Fruit fly (Drosophila melanogaster) whole organism, embryonic: ENCODE data around the gene Cypl.
A peak's percentile ranks its signal among the peaks of the same experiment; 100 is the strongest.

Experiments
- C15 ChIP-seq: fragments of 200-800 bp; sonication (Bioruptor generic); IDR thresholded peaks from 3 replicates; pipeline ENCODE4 v1.3.6; 2022; ENCODE audit warnings: missing biosample characterization, missing genetic modification characterization
- CG10366 ChIP-seq: fragments of 200-800 bp; sonication (Bioruptor generic); IDR thresholded peaks from 2 replicates; pipeline ENCODE4 v1.3.6; 2022; ENCODE audit warnings: missing biosample characterization, missing genetic modification characterization
- CG10462 ChIP-seq: fragments of 200-800 bp; sonication (Bioruptor generic); optimal IDR thresholded peaks from 2 replicates; lab custom pipeline; 2016; ENCODE audit warnings: missing biosample characterization, missing genetic modification characterization
- CG10979 ChIP-seq: fragments of 200-800 bp; sonication (Bioruptor generic); optimal IDR thresholded peaks from 2 replicates; lab custom pipeline; 2018; ENCODE audit warnings: missing biosample characterization, mild to moderate bottlenecking, missing genetic modification characterization, moderate library complexity
- CG11696 ChIP-seq: fragments of 200-800 bp; sonication (Bioruptor generic); IDR thresholded peaks from 2 replicates; pipeline ENCODE4 v1.3.6; 2022; ENCODE audit warnings: missing biosample characterization, missing genetic modification characterization
- CG12236 ChIP-seq: fragments of 200-800 bp; sonication (Bioruptor generic); optimal IDR thresholded peaks from 2 replicates; lab custom pipeline; 2016; ENCODE audit warnings: missing biosample characterization, missing genetic modification characterization
- CG13775 ChIP-seq: fragments of 200-800 bp; sonication (Bioruptor generic); optimal IDR thresholded peaks from 3 replicates; lab custom pipeline; 2017; ENCODE audit warnings: missing biosample characterization, mild to moderate bottlenecking, missing genetic modification characterization
- CG14014 ChIP-seq: fragments of 200-800 bp; sonication (Bioruptor generic); IDR thresholded peaks from 2 replicates; pipeline ENCODE4 v1.3.6; 2022; ENCODE audit warnings: missing biosample characterization, missing genetic modification characterization
- CG15696 ChIP-seq: fragments of 200-800 bp; sonication (Bioruptor generic); optimal IDR thresholded peaks from 2 replicates; lab custom pipeline; 2019; ENCODE audit warnings: missing biosample characterization, mild to moderate bottlenecking, missing genetic modification characterization, moderate library complexity
- CG1647 ChIP-seq: fragments of 200-800 bp; sonication (Bioruptor generic); optimal IDR thresholded peaks from 3 replicates; lab custom pipeline; 2016; ENCODE audit warnings: missing biosample characterization, missing genetic modification characterization
- CG17385 ChIP-seq: fragments of 200-800 bp; sonication (Bioruptor generic); optimal IDR thresholded peaks from 3 replicates; lab custom pipeline; 2018; ENCODE audit warnings: missing biosample characterization, mild to moderate bottlenecking, missing genetic modification characterization
- CG17912 ChIP-seq: fragments of 200-800 bp; sonication (Bioruptor generic); optimal IDR thresholded peaks from 2 replicates; lab custom pipeline; 2018; ENCODE audit warnings: missing biosample characterization, mild to moderate bottlenecking, missing genetic modification characterization
- CG2202 ChIP-seq: fragments of 200-800 bp; sonication (Bioruptor generic); optimal IDR thresholded peaks from 2 replicates; lab custom pipeline; 2018; ENCODE audit warnings: missing biosample characterization, mild to moderate bottlenecking, missing genetic modification characterization
- CG2678 ChIP-seq: fragments of 200-800 bp; sonication (Bioruptor generic); optimal IDR thresholded peaks from 3 replicates; lab custom pipeline; 2019; ENCODE audit warnings: missing biosample characterization, mild to moderate bottlenecking, missing genetic modification characterization, moderate library complexity
- CG2875 ChIP-seq: fragments of 200-800 bp; sonication (Bioruptor generic); optimal IDR thresholded peaks from 2 replicates; lab custom pipeline; 2017; ENCODE audit warnings: missing biosample characterization, mild to moderate bottlenecking, missing genetic modification characterization, missing genetic modification reagents
- CG30403 ChIP-seq: fragments of 200-800 bp; sonication (Bioruptor generic); optimal IDR thresholded peaks from 3 replicates; lab custom pipeline; 2016; ENCODE audit warnings: missing biosample characterization, missing genetic modification characterization
- CG31365 ChIP-seq: fragments of 200-800 bp; sonication (Bioruptor generic); optimal IDR thresholded peaks from 2 replicates; lab custom pipeline; 2018; ENCODE audit warnings: missing biosample characterization, mild to moderate bottlenecking, missing genetic modification characterization
- CG6654 ChIP-seq: fragments of 200-800 bp; sonication (Bioruptor generic); optimal IDR thresholded peaks from 2 replicates; lab custom pipeline; 2017; ENCODE audit warnings: missing biosample characterization, mild to moderate bottlenecking, missing genetic modification characterization
- CG8290 ChIP-seq, 3 experiments: fragments of 200-800 bp; sonication (Bioruptor generic); optimal IDR thresholded peaks; 2 replicates each; lab custom pipeline; 2016 to 2019; ENCODE audit warnings: missing biosample characterization in 3 of 3, missing genetic modification characterization in 3 of 3, mild to moderate bottlenecking in 2 of 3, moderate library complexity in 1 of 3
- CG9797 ChIP-seq: fragments of 200-800 bp; sonication (Bioruptor generic); optimal IDR thresholded peaks from 3 replicates; lab custom pipeline; 2018; ENCODE audit warnings: missing biosample characterization, mild to moderate bottlenecking, missing genetic modification characterization
- D19A ChIP-seq: fragments of 200-800 bp; optimal IDR thresholded peaks from 3 replicates; lab custom pipeline; 2019; ENCODE audit warnings: missing biosample characterization, mild to moderate bottlenecking, missing genetic modification characterization, moderate library complexity
- Ets65A ChIP-seq: fragments of 200-800 bp; sonication (Bioruptor generic); peaks from one replicate; lab custom pipeline; 2016; ENCODE audit warnings: missing biosample characterization, missing genetic modification characterization
- Lim3 ChIP-seq: fragments of 200-800 bp; sonication (Bioruptor generic); IDR thresholded peaks from 2 replicates; pipeline ENCODE4 v1.3.6; 2022; ENCODE audit warnings: missing biosample characterization, missing genetic modification characterization
- Poxn ChIP-seq: fragments of 200-800 bp; sonication (Bioruptor generic); IDR thresholded peaks from 2 replicates; pipeline ENCODE4 v1.3.6; 2022; ENCODE audit warnings: missing biosample characterization, missing genetic modification characterization
- Scr ChIP-seq: fragments of 200-800 bp; sonication (Bioruptor generic); IDR thresholded peaks from 2 replicates; pipeline ENCODE4 v1.3.6; 2022; ENCODE audit warnings: missing biosample characterization, missing genetic modification characterization; ENCODE audit not compliant: partially characterized antibody
- Sry-δ ChIP-seq: fragments of 200-800 bp; sonication (Bioruptor generic); optimal IDR thresholded peaks from 2 replicates; lab custom pipeline; 2016; ENCODE audit warnings: missing biosample characterization, missing genetic modification characterization
- YL-1 ChIP-seq: fragments of 200-800 bp; sonication (Bioruptor generic); optimal IDR thresholded peaks from 3 replicates; lab custom pipeline; 2017; ENCODE audit warnings: missing biosample characterization, mild to moderate bottlenecking, missing genetic modification characterization
- br ChIP-seq: fragments of >200 bp; optimal IDR thresholded peaks from 2 replicates; lab custom pipeline; 2017
- cas ChIP-seq: fragments of 200-800 bp; sonication (Bioruptor generic); IDR thresholded peaks from 2 replicates; pipeline ENCODE4 v1.3.6; 2022; ENCODE audit warnings: missing biosample characterization, missing genetic modification characterization
- chif ChIP-seq, 2 experiments: fragments of 200-800 bp; sonication (Bioruptor generic); optimal IDR thresholded peaks; 3 replicates each; lab custom pipeline; 2016; ENCODE audit warnings: missing biosample characterization in 2 of 2, missing genetic modification characterization in 2 of 2
- dati ChIP-seq: fragments of 200-800 bp; sonication (Bioruptor generic); IDR thresholded peaks from 2 replicates; pipeline ENCODE4 v1.3.6; 2022; ENCODE audit warnings: missing biosample characterization, missing genetic modification characterization
- dmrt99B ChIP-seq: fragments of 200-800 bp; sonication (Bioruptor generic); optimal IDR thresholded peaks from 2 replicates; lab custom pipeline; 2018; ENCODE audit warnings: missing biosample characterization, mild to moderate bottlenecking, missing genetic modification characterization, moderate library complexity
- ewg ChIP-seq: fragments of 200-800 bp; sonication (Bioruptor generic); optimal IDR thresholded peaks from 3 replicates; lab custom pipeline; 2017; ENCODE audit warnings: mild to moderate bottlenecking, missing biosample characterization, missing genetic modification reagents, missing genetic modification characterization
- grau ChIP-seq: fragments of 200-800 bp; optimal IDR thresholded peaks from 3 replicates; lab custom pipeline; 2019; ENCODE audit warnings: missing biosample characterization, mild to moderate bottlenecking, missing genetic modification characterization, moderate library complexity
- jigr1 ChIP-seq: fragments of 200-800 bp; sonication (Bioruptor generic); IDR thresholded peaks from 3 replicates; pipeline ENCODE4 v1.3.6; 2022; ENCODE audit warnings: missing biosample characterization, missing genetic modification characterization
- kni ChIP-seq: fragments of 200-800 bp; sonication (Bioruptor generic); optimal IDR thresholded peaks from 3 replicates; lab custom pipeline; 2017; ENCODE audit warnings: mild to moderate bottlenecking, missing biosample characterization, missing genetic modification reagents, missing genetic modification characterization
- lilli ChIP-seq: fragments of 200-800 bp; sonication (Bioruptor generic); optimal IDR thresholded peaks from 3 replicates; lab custom pipeline; 2016; ENCODE audit warnings: missing biosample characterization, missing genetic modification characterization
- lmd ChIP-seq: fragments of 200-800 bp; sonication (Bioruptor generic); IDR thresholded peaks from 2 replicates; pipeline ENCODE4 v1.3.6; 2022; ENCODE audit warnings: missing biosample characterization, missing genetic modification characterization
- nerfin-1 ChIP-seq: fragments of 200-800 bp; sonication (Bioruptor generic); optimal IDR thresholded peaks from 3 replicates; lab custom pipeline; 2019; ENCODE audit warnings: missing biosample characterization, mild to moderate bottlenecking, missing genetic modification characterization, moderate library complexity
- odd ChIP-seq: fragments of 200-800 bp; sonication (Bioruptor generic); optimal IDR thresholded peaks from 2 replicates; lab custom pipeline; 2017; ENCODE audit warnings: missing biosample characterization, mild to moderate bottlenecking, missing genetic modification characterization
- psq ChIP-seq: fragments of 200-800 bp; sonication (Bioruptor generic); optimal IDR thresholded peaks from 2 replicates; lab custom pipeline; 2017; ENCODE audit warnings: missing biosample characterization, missing genetic modification characterization
- rib ChIP-seq: fragments of 200-800 bp; sonication (Bioruptor generic); IDR thresholded peaks from 2 replicates; pipeline ENCODE4 v1.3.6; 2022; ENCODE audit warnings: missing biosample characterization, missing genetic modification characterization
- sob ChIP-seq: fragments of 200-800 bp; sonication (Bioruptor generic); IDR thresholded peaks from 2 replicates; pipeline ENCODE4 v1.3.6; 2022; ENCODE audit warnings: missing biosample characterization, missing genetic modification characterization
- tgo ChIP-seq: fragments of 200-800 bp; sonication (Bioruptor generic); IDR thresholded peaks from 3 replicates; pipeline ENCODE4 v1.3.6; 2022; ENCODE audit warnings: missing biosample characterization, missing genetic modification characterization
- tll ChIP-seq, 2 experiments: fragments of 200-800 bp in 1 of 2; fragments of >200 bp in 1 of 2; sonication (Bioruptor generic) in 1 of 2; optimal IDR thresholded peaks; 2 replicates each; lab custom pipeline; 2017 to 2019; ENCODE audit warnings: missing biosample characterization in 2 of 2, missing genetic modification characterization in 2 of 2, mild to moderate bottlenecking in 1 of 2, moderate library complexity in 1 of 2
- vvl ChIP-seq: fragments of 200-800 bp; sonication (Bioruptor generic); IDR thresholded peaks from 2 replicates; pipeline ENCODE4 v1.3.6; 2022; ENCODE audit warnings: missing biosample characterization, missing genetic modification characterization
- zfh2 ChIP-seq: fragments of 200-800 bp; sonication (Bioruptor generic); optimal IDR thresholded peaks from 2 replicates; lab custom pipeline; 2016; ENCODE audit warnings: missing biosample characterization, missing genetic modification characterization

Gene Cypl

DNA sequence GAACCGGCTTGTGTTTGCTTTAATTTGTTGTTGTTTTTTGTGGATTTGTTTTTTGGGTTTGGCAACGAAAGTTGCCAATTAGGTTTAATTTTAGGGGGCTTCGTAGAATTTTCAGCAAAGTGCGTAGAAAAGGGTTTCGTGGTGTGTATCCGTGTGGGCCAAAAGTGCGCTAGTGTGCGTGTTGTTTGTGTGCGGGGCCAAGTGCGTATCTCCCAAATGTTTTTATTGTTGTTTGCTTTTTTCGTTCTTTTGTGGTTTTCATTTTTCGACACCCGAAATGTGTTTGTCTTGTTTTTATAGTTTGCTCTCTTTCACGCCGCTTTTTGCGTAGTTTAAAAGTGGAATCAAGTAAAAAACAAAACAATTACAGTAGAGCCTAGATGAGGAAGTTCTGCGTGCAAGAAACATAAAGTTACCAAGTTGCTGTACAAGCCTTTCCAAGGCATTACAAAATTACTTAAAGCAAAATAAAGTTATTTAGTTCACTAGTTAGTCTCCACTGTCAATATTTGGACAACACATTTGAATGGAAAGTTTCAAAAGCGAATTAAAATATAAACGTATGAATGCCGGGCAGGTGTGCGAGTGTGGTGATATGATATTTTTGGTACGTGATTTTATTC lies 4.2 kb upstream of the Cypl start (continued):
- peak; percentile 14 for TF ChIP-seq psq (GFP tag; lab: Kevin White, UChicago)

DNA sequence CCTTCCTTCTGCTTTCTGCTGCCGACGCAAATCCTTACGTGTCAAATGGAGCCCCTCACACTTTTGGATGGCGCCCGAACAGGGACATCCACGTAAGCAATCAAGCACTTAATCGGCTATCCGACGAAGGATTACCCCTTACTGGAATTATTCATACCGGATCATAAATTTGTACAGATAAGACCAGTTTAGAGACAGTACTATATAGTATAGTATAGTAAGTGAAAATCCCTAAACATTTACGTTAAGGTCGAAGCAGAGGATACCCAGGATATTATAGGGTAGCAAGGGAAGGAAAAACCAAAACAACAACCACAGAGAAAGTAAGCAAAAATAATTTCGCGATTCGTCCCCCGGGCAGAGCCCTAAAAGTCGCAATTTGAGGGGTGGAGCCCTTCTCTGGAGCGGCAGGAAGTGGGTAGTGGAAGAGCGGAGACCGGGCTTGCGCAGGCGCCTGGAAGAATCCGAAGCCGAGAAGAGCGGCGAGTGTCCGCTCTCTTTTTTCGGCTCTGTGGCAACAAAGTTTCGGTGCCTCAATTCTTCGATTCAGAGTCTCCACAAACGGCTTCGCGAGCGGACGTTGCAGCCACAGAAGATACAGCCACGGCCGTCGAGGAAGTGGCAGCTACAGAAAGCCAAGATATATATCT lies 2.9 kb upstream of the Cypl start:
- TF ChIP-seq tll (GFP tag; optimal IDR thresholded peaks at IDR 0.05; lab: Kevin White, UChicago) (no peak), kni (no peak), Poxn (GFP tag; lab: Robert Waterston, UW) (0 out of 2 replicates have a peak, but pooled peaks have one; percentile 9), Lim3 (GFP tag; lab: Robert Waterston, UW) (no peak), CG2678 (tag; lab: Kevin White, UChicago) (peak; percentile 83), lmd (peak; percentile 77), Ets65A (GFP tag; lab: Kevin White, UChicago) (peak; percentile 95), odd (GFP tag; lab: Kevin White, UChicago) (peak; percentile 37), CG11696 (GFP tag; lab: Robert Waterston, UW) (no peak), zfh2 (GFP tag; lab: Kevin White, UChicago) (peak; percentile 71), sob (GFP tag; lab: Robert Waterston, UW) (peak; percentile 73), rib (peak; percentile 70), tgo (GFP tag; lab: Robert Waterston, UW) (peak; percentile 58; the same call in 2 of the 3 replicates), CG31365 (peak; percentile 28), D19A (tag; lab: Kevin White, UChicago) (peak; percentile 41), CG10979 (tag; lab: Kevin White, UChicago) (peak; percentile 25), ewg (peak; percentile 18), YL-1 (GFP tag; lab: Kevin White, UChicago) (no peak), jigr1 (GFP tag; lab: Robert Waterston, UW) (no peak; the same call in 2 of the 3 replicates), br (lab: Kevin White, UChicago) (no peak), C15 (0 out of 3 replicates have a peak, but pooled peaks have one; percentile 51), CG1647 (GFP tag; lab: Kevin White, UChicago) (peak; percentile 45), nerfin-1 (tag; lab: Kevin White, UChicago) (no peak), CG2875 (no peak), dmrt99B (tag; lab: Kevin White, UChicago) (peak; percentile 72), CG12236 (GFP tag; lab: Kevin White, UChicago) (no peak), Sry-δ (GFP tag; lab: Kevin White, UChicago) (peak; percentile 17), CG9797 (no peak), CG6654 (GFP tag; lab: Kevin White, UChicago) (no peak), lilli (GFP tag; lab: Kevin White, UChicago) (peak; percentile 87), cas (GFP tag; lab: Robert Waterston, UW) (peak; percentile 59; the same call in 1 of the 2 replicates), chif (GFP tag; optimal IDR thresholded peaks at IDR 0.05; lab: Kevin White, UChicago) (peak; percentile 30 to 70), CG10462 (GFP tag; lab: Kevin White, UChicago) (no peak), CG8290 (GFP tag; optimal IDR thresholded peaks at IDR 0.05; lab: Kevin White, UChicago) (no peak), CG8290 (tag; optimal IDR thresholded peaks at IDR 0.05; lab: Kevin White, UChicago) (peak in 1 of 2 experiments; percentile 94), dati (GFP tag; lab: Robert Waterston, UW) (no peak), CG14014 (GFP tag; lab: Robert Waterston, UW) (peak; percentile 77), CG13775 (GFP tag; lab: Kevin White, UChicago) (peak; percentile 27), CG17912 (GFP tag; lab: Kevin White, UChicago) (no peak), Scr (no peak), CG30403 (GFP tag; lab: Kevin White, UChicago) (peak; percentile 69), vvl (GFP tag; lab: Robert Waterston, UW) (peak; percentile 81), CG15696 (tag; lab: Kevin White, UChicago) (peak; percentile 19), CG17385 (peak; percentile 58), CG10366 (GFP tag; lab: Robert Waterston, UW) (no peak), grau (peak; percentile 74), CG2202 (tag; lab: Kevin White, UChicago) (no peak)
